Fruit fly (Drosophila melanogaster): ENCODE data around the gene kmr.

kmr gene

dm6 chr3R:13716827-13717226 is 1.8 kb downstream of the kmr start (continued):
- TF ChIP-seq toy (GFP tag; IDR thresholded peaks at IDR 0.05) (no peak), CG10209 (GFP tag; optimal IDR thresholded peaks at IDR 0.05) (no peak), Ets97D (GFP tag; optimal IDR thresholded peaks at IDR 0.05) (peak; percentile 7), CG7372 (GFP tag; IDR thresholded peaks at IDR 0.05) (0 out of 2 replicates have a peak, but pooled peaks have one; percentile 29), hkb (optimal IDR thresholded peaks at IDR 0.05) (no peak), hkb (GFP tag; IDR thresholded peaks at IDR 0.05) (peak; percentile 78), pzg (GFP tag; optimal IDR thresholded peaks at IDR 0.05) (no peak), CG34224 (GFP tag; IDR thresholded peaks at IDR 0.05; ENCODE audit: partially characterized antibody) (no peak), H15 (GFP tag; IDR thresholded peaks at IDR 0.05) (peak; percentile 45; the same call in 1 of the 3 replicates), CG10565 (GFP tag; optimal IDR thresholded peaks at IDR 0.05) (no peak), Ptx1 (GFP tag; IDR thresholded peaks at IDR 0.05) (peak; percentile 63), Gug (GFP tag; IDR thresholded peaks at IDR 0.05) (peak; percentile 15; the same call in 1 of the 4 replicates), grau (tag; optimal IDR thresholded peaks at IDR 0.05) (no peak), CG8359 (GFP tag; optimal IDR thresholded peaks at IDR 0.05; ENCODE audit: borderline replicate concordance) (no peak), bab2 (GFP tag; optimal IDR thresholded peaks at IDR 0.05) (peak; percentile 74), CG12071 (GFP tag; optimal IDR thresholded peaks at IDR 0.05) (no peak), sima (GFP tag; optimal IDR thresholded peaks at IDR 0.05) (no peak), bowl (GFP tag; IDR thresholded peaks at IDR 0.05) (no peak), pita (GFP tag; optimal IDR thresholded peaks at IDR 0.05) (no peak), chn (GFP tag; optimal IDR thresholded peaks at IDR 0.05) (no peak), CG33213 (GFP tag; optimal IDR thresholded peaks at IDR 0.05) (peak; percentile 41), Deaf1 (tag; optimal IDR thresholded peaks at IDR 0.05) (no peak), CG10654 (GFP tag; optimal IDR thresholded peaks at IDR 0.05) (no peak), CG7556 (GFP tag; optimal IDR thresholded peaks at IDR 0.05) (peak; percentile 27), NfI (GFP tag; optimal IDR thresholded peaks at IDR 0.05) (no peak), CG4360 (GFP tag; IDR thresholded peaks at IDR 0.05) (no peak), CG6765 (GFP tag; optimal IDR thresholded peaks at IDR 0.05) (no peak), ewg (GFP tag; optimal IDR thresholded peaks at IDR 0.05) (no peak), Nf-YA (GFP tag; IDR thresholded peaks at IDR 0.05) (peak; percentile 46; the same call in 1 of the 2 replicates), CG32532 (GFP tag; IDR thresholded peaks at IDR 0.05) (no peak), CG31365 (tag; optimal IDR thresholded peaks at IDR 0.05) (no peak), otp (GFP tag; IDR thresholded peaks at IDR 0.05) (no peak), CG1603 (tag; optimal IDR thresholded peaks at IDR 0.05) (peak; percentile 62), ash1 (GFP tag; optimal IDR thresholded peaks at IDR 0.05) (no peak), CG7839 (tag; optimal IDR thresholded peaks at IDR 0.05) (peak; percentile 59), ems (GFP tag; optimal IDR thresholded peaks at IDR 0.05) (no peak), CG14710 (tag; optimal IDR thresholded peaks at IDR 0.05) (no peak), prd (optimal IDR thresholded peaks at IDR 0.05) (no peak), prd (GFP tag; IDR thresholded peaks at IDR 0.05) (peak; percentile 60; the same call in 2 of the 3 replicates), pb (GFP tag; optimal IDR thresholded peaks at IDR 0.05) (peak; percentile 44), CG4282 (GFP tag; optimal IDR thresholded peaks at IDR 0.05) (no peak), slbo (GFP tag; IDR thresholded peaks at IDR 0.05) (peak; percentile 29; the same call in 1 of the 2 replicates), CHES-1-like (GFP tag; optimal IDR thresholded peaks at IDR 0.05) (no peak), gt (GFP tag; IDR thresholded peaks at IDR 0.05) (peak; percentile 27; the same call in 1 of the 2 replicates), PHDP (tag; optimal IDR thresholded peaks at IDR 0.05) (no peak), inv (GFP tag; IDR thresholded peaks at IDR 0.05; ENCODE audit: partially characterized antibody) (no peak), Trl (optimal IDR thresholded peaks at IDR 0.05) (no peak), Trl (GFP tag; optimal IDR thresholded peaks at IDR 0.05) (peak; percentile 3), H2.0 (GFP tag; IDR thresholded peaks at IDR 0.05) (peak; percentile 45; the same call in 1 of the 2 replicates), CG18619 (GFP tag; optimal IDR thresholded peaks at IDR 0.05) (no peak), ab (GFP tag; optimal IDR thresholded peaks at IDR 0.05) (no peak), scrt (GFP tag; optimal IDR thresholded peaks at IDR 0.05) (no peak)
